Fruit fly (Drosophila melanogaster) whole organism, prepupa: ENCODE results near the gene CG3473.
A peak's percentile ranks its signal among the peaks of the same experiment; 100 is the strongest.

ENCODE experiments used
- Blimp-1 ChIP-seq: fragments of 200-800 bp; sonication (Bioruptor generic); optimal IDR thresholded peaks from 3 replicates; lab custom pipeline; 2017; ENCODE audit warnings: missing biosample characterization, missing genetic modification characterization, mild to moderate bottlenecking, moderate library complexity, missing genetic modification reagents
- CG10631 ChIP-seq: fragments of 200-800 bp; sonication (Bioruptor generic); optimal IDR thresholded peaks from 2 replicates; lab custom pipeline; 2016; ENCODE audit warnings: missing biosample characterization, missing genetic modification characterization
- CG10669 ChIP-seq: fragments of 200-800 bp; sonication (Bioruptor generic); optimal IDR thresholded peaks from 3 replicates; lab custom pipeline; 2018; ENCODE audit warnings: missing biosample characterization, mild to moderate bottlenecking, missing genetic modification characterization, moderate library complexity
- CG11294 ChIP-seq: fragments of 200-800 bp; sonication (Bioruptor generic); IDR thresholded peaks from 2 replicates; pipeline ENCODE4 v1.3.6; 2022; ENCODE audit warnings: missing biosample characterization, missing genetic modification characterization
- CG11902 ChIP-seq: fragments of 200-800 bp; sonication (Bioruptor generic); optimal IDR thresholded peaks from 3 replicates; lab custom pipeline; 2016; ENCODE audit warnings: missing biosample characterization, missing genetic modification characterization
- CG15336 ChIP-seq: fragments of 200-800 bp; sonication (Bioruptor generic); IDR thresholded peaks from 2 replicates; pipeline ENCODE4 v1.3.6; 2022; ENCODE audit warnings: missing biosample characterization, missing genetic modification characterization
- CG1621 ChIP-seq: fragments of 200-800 bp; sonication (Bioruptor generic); optimal IDR thresholded peaks from 3 replicates; lab custom pipeline; 2018; ENCODE audit warnings: missing biosample characterization, mild to moderate bottlenecking, missing genetic modification characterization
- CG16779 ChIP-seq: fragments of 200-800 bp; sonication (Bioruptor generic); optimal IDR thresholded peaks from 3 replicates; lab custom pipeline; 2017; ENCODE audit warnings: missing biosample characterization, mild to moderate bottlenecking, missing genetic modification characterization
- CG3032 ChIP-seq: fragments of 200-800 bp; optimal IDR thresholded peaks from 2 replicates; lab custom pipeline; 2019; ENCODE audit warnings: missing biosample characterization, mild to moderate bottlenecking, missing genetic modification characterization, moderate library complexity
- CG31627 ChIP-seq: fragments of 200-800 bp; sonication (Bioruptor generic); optimal IDR thresholded peaks from 3 replicates; lab custom pipeline; 2016; ENCODE audit warnings: missing biosample characterization, missing genetic modification characterization
- CG32006 ChIP-seq: fragments of 200-800 bp; sonication (Bioruptor generic); optimal IDR thresholded peaks from 3 replicates; lab custom pipeline; 2017; ENCODE audit warnings: missing biosample characterization, mild to moderate bottlenecking, missing genetic modification characterization
- CG34406 ChIP-seq: fragments of 200-800 bp; sonication (Bioruptor generic); optimal IDR thresholded peaks from 3 replicates; lab custom pipeline; 2016; ENCODE audit warnings: missing biosample characterization, missing genetic modification characterization
- CG6163 ChIP-seq: fragments of 200-800 bp; sonication (Bioruptor generic); IDR thresholded peaks from 3 replicates; pipeline ENCODE4 v1.3.6; 2022; ENCODE audit warnings: missing biosample characterization, missing genetic modification characterization
- CG6276 ChIP-seq: fragments of 200-800 bp; sonication (Bioruptor generic); optimal IDR thresholded peaks from 2 replicates; lab custom pipeline; 2017; ENCODE audit warnings: missing biosample characterization, mild to moderate bottlenecking, missing genetic modification characterization
- CG6792 ChIP-seq: fragments of 200-800 bp; sonication (Bioruptor generic); optimal IDR thresholded peaks from 3 replicates; lab custom pipeline; 2016; ENCODE audit warnings: missing biosample characterization, missing genetic modification characterization
- CG6808 ChIP-seq: fragments of 200-800 bp; sonication (Bioruptor generic); optimal IDR thresholded peaks from 3 replicates; lab custom pipeline; 2017; ENCODE audit warnings: missing biosample characterization, missing genetic modification characterization, mild to moderate bottlenecking, moderate library complexity, missing genetic modification reagents
- CG6854 ChIP-seq: fragments of 200-800 bp; sonication (Bioruptor generic); optimal IDR thresholded peaks from 2 replicates; lab custom pipeline; 2017; ENCODE audit warnings: missing biosample characterization, mild to moderate bottlenecking, missing genetic modification characterization
- CG8319 ChIP-seq: fragments of 200-800 bp; sonication (Bioruptor generic); optimal IDR thresholded peaks from 3 replicates; lab custom pipeline; 2016; ENCODE audit warnings: missing biosample characterization, missing genetic modification characterization
- CG8632 ChIP-seq: fragments of 200-800 bp; sonication (Bioruptor generic); optimal IDR thresholded peaks from 3 replicates; lab custom pipeline; 2016; ENCODE audit warnings: missing biosample characterization, missing genetic modification characterization
- Eip75B ChIP-seq: fragments of 200-800 bp; sonication (Bioruptor generic); optimal IDR thresholded peaks from 3 replicates; lab custom pipeline; 2016; ENCODE audit warnings: missing biosample characterization, missing genetic modification characterization
- Eip93F ChIP-seq: fragments of 200-800 bp; sonication (Bioruptor generic); optimal IDR thresholded peaks from 2 replicates; lab custom pipeline; 2016; ENCODE audit warnings: missing biosample characterization, mild to moderate bottlenecking, missing genetic modification characterization
- Ets96B ChIP-seq: fragments of 200-800 bp; optimal IDR thresholded peaks from 2 replicates; lab custom pipeline; 2019; ENCODE audit warnings: missing biosample characterization, mild to moderate bottlenecking, missing genetic modification characterization, moderate library complexity
- Gug ChIP-seq: fragments of 200-800 bp; sonication (Bioruptor generic); IDR thresholded peaks from 2 replicates; pipeline ENCODE4 v1.3.6; 2022; ENCODE audit warnings: missing biosample characterization, missing genetic modification characterization
- Hr38 ChIP-seq: sonication (Bioruptor generic); optimal IDR thresholded peaks from 2 replicates; lab custom pipeline; 2016; ENCODE audit warnings: missing biosample characterization, missing genetic modification characterization
- Hr39 ChIP-seq: fragments of 200-800 bp; sonication (Bioruptor generic); optimal IDR thresholded peaks from 2 replicates; lab custom pipeline; 2016; ENCODE audit warnings: missing biosample characterization, missing genetic modification characterization
- Hr4 ChIP-seq: fragments of 200-800 bp; sonication (Bioruptor generic); optimal IDR thresholded peaks from 3 replicates; lab custom pipeline; 2016; ENCODE audit warnings: missing biosample characterization, missing genetic modification characterization
- Lpt ChIP-seq: fragments of 200-800 bp; sonication (Bioruptor generic); optimal IDR thresholded peaks from 3 replicates; lab custom pipeline; 2016; ENCODE audit warnings: missing biosample characterization, missing genetic modification characterization
- OdsH ChIP-seq: fragments of 200-800 bp; sonication (Bioruptor generic); optimal IDR thresholded peaks from 3 replicates; lab custom pipeline; 2016; ENCODE audit warnings: missing biosample characterization, missing genetic modification characterization
- Smox ChIP-seq: fragments of 200-800 bp; sonication (Bioruptor generic); optimal IDR thresholded peaks from 3 replicates; lab custom pipeline; 2016; ENCODE audit warnings: missing biosample characterization, missing genetic modification characterization
- Sox102F ChIP-seq: fragments of 200-800 bp; sonication (Bioruptor generic); optimal IDR thresholded peaks from 2 replicates; lab custom pipeline; 2016; ENCODE audit warnings: missing biosample characterization, mild to moderate bottlenecking, missing genetic modification characterization
- Sox14 ChIP-seq: fragments of 200-800 bp; sonication (Bioruptor generic); optimal IDR thresholded peaks from 3 replicates; lab custom pipeline; 2016; ENCODE audit warnings: missing biosample characterization, missing genetic modification characterization
- achi ChIP-seq: fragments of 200-800 bp; sonication (Bioruptor generic); optimal IDR thresholded peaks from 3 replicates; lab custom pipeline; 2016; ENCODE audit warnings: missing biosample characterization, missing genetic modification characterization
- acj6 ChIP-seq: fragments of 200-800 bp; sonication (Bioruptor generic); optimal IDR thresholded peaks from 3 replicates; lab custom pipeline; 2016; ENCODE audit warnings: missing biosample characterization, missing genetic modification characterization
- cyc ChIP-seq: fragments of 200-800 bp; sonication (Bioruptor generic); optimal IDR thresholded peaks from 3 replicates; lab custom pipeline; 2016; ENCODE audit warnings: missing biosample characterization, missing genetic modification characterization
- dac ChIP-seq: fragments of 200-800 bp; sonication (Bioruptor generic); optimal IDR thresholded peaks from 2 replicates; lab custom pipeline; 2017; ENCODE audit warnings: missing biosample characterization, mild to moderate bottlenecking, missing genetic modification characterization
- eg ChIP-seq: fragments of 200-800 bp; sonication (Bioruptor generic); IDR thresholded peaks from 3 replicates; pipeline ENCODE4 v1.3.6; 2022; ENCODE audit warnings: missing biosample characterization, missing genetic modification characterization
- esn ChIP-seq: fragments of 200-800 bp; sonication (Bioruptor generic); optimal IDR thresholded peaks from 2 replicates; lab custom pipeline; 2016; ENCODE audit warnings: missing biosample characterization, mild to moderate bottlenecking, missing genetic modification characterization, moderate library complexity
- fd59A ChIP-seq: fragments of 200-800 bp; sonication (Bioruptor generic); optimal IDR thresholded peaks from 2 replicates; lab custom pipeline; 2017; ENCODE audit warnings: missing biosample characterization, mild to moderate bottlenecking, missing genetic modification characterization, missing genetic modification reagents
- fd85E ChIP-seq: fragments of 200-800 bp; sonication (Bioruptor generic); optimal IDR thresholded peaks from 3 replicates; lab custom pipeline; 2016; ENCODE audit warnings: missing biosample characterization, missing genetic modification characterization
- lz ChIP-seq: fragments of 200-800 bp; sonication (Bioruptor generic); optimal IDR thresholded peaks from 3 replicates; lab custom pipeline; 2016; ENCODE audit warnings: missing biosample characterization, missing genetic modification characterization
- salr ChIP-seq, 2 experiments: fragments of 200-800 bp; sonication (Bioruptor generic); optimal IDR thresholded peaks; 3 replicates each; lab custom pipeline; 2016 to 2018; ENCODE audit warnings: missing biosample characterization in 2 of 2, missing genetic modification characterization in 2 of 2, mild to moderate bottlenecking in 1 of 2
- spab ChIP-seq: fragments of 200-800 bp; sonication (Bioruptor generic); optimal IDR thresholded peaks from 2 replicates; lab custom pipeline; 2017; ENCODE audit warnings: missing biosample characterization, mild to moderate bottlenecking, missing genetic modification characterization, missing genetic modification reagents
- svp ChIP-seq: fragments of 200-800 bp; sonication (Bioruptor generic); peaks from one replicate; lab custom pipeline; 2016; ENCODE audit warnings: missing biosample characterization, missing genetic modification characterization
- topi ChIP-seq: fragments of 200-800 bp; sonication (Bioruptor generic); optimal IDR thresholded peaks from 3 replicates; lab custom pipeline; 2016; ENCODE audit warnings: missing biosample characterization, missing genetic modification characterization
- vri ChIP-seq: fragments of 200-800 bp; sonication (Bioruptor generic); optimal IDR thresholded peaks from 3 replicates; lab custom pipeline; 2016; ENCODE audit warnings: missing biosample characterization, mild to moderate bottlenecking, missing genetic modification characterization

The CG3473 gene

DNA sequence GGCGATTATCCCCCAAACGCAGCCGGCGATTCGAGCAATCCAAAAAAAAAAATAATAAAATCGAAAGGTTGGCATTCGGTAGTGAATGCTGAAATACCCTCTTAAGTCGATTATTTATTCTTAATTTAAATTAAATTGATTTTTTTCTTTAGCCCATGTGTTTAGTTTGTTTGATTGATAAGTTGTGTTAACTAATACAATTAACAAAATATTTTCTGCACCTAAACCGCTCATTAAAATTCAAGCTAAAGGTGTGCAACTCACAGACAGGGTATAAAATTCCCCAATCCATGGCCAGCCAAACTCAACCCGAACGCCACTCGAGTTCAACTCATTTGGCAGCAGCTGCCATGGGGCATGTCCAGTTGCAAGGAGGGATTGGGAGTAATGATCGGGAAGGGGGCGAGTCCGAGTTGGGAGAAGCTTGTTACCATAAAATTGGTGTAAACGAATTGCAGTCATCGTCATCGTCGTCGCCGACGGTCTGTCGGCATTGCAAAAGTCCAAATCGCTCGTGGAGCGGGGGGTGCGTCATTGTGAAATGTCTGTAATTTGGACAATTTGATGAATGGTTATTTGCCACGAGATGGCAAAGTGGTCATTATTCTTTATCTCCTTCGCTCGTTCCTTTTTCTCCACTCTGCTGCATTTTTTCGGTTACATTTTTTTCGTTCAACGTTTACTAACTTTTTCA, 9.8 kb upstream of the CG3473 start (continued):
- 0 out of 2 replicates have a peak, but pooled peaks have one; percentile 20 for TF ChIP-seq CG11294 (GFP tag; lab: Robert Waterston, UW)
- peak; percentile 81 for TF ChIP-seq CG34406 (GFP tag; lab: Kevin White, UChicago)
- no peak for TF ChIP-seq fd59A
- peak; percentile 89 for TF ChIP-seq Eip93F (GFP tag; lab: Kevin White, UChicago)
- TF ChIP-seq CG6163 (GFP tag; lab: Robert Waterston, UW): peak; percentile 77
- peak; percentile 78 for TF ChIP-seq acj6 (GFP tag; lab: Kevin White, UChicago)
- peak; percentile 87 for TF ChIP-seq CG6792 (GFP tag; lab: Kevin White, UChicago)
- peak; percentile 77 for TF ChIP-seq CG8632 (GFP tag; lab: Kevin White, UChicago)
- TF ChIP-seq Hr38 (GFP tag; lab: Kevin White, UChicago): no peak
- peak; percentile 85 for TF ChIP-seq CG11902
- TF ChIP-seq, all 60 proteins: peak for 55

DNA sequence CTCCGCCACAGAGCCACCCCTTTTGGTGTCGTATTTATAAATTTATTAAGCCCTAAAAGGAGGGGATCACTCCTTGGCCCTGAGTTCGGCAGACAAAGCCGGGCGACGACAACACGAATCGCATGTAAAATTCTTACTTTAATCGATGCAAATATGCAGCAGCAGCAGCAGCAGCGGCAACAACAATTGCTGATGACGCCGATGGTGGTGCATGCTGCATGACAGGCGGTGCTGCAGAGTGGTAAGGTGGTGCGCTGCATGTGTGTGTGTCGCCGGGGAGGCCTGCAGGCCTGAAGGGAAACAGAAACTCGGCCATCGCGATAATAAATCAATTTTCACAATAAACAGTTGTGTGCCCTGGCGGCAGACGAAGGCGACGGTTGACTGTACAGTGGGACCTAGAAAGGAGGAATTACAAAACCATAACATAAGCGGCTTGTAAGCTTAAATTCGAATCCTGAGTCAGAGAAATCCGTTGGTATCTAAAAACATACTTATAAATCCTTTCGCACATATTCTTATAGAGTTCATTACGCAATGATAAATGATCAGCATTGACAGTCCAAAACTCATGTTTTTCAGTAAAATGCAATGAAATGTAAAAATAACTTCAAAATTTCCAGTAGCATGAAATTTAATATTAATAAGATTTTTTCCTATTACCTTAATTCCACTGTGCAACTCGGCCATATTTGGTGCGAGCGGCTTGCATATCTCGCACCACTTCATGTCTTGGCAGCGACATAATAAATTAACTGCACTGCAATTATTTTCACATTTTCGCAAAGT, 8.3 kb upstream of the CG3473 start:
- TF ChIP-seq salr (GFP tag; optimal IDR thresholded peaks at IDR 0.05; lab: Kevin White, UChicago) (no peak), CG6808 (GFP tag; lab: Kevin White, UChicago) (peak; percentile 52), Hr4 (GFP tag; lab: Kevin White, UChicago) (peak; percentile 21), OdsH (GFP tag; lab: Kevin White, UChicago) (peak; percentile 44), Eip75B (GFP tag; lab: Kevin White, UChicago) (peak; percentile 83), CG11294 (GFP tag; lab: Robert Waterston, UW) (no peak), Hr38 (GFP tag; lab: Kevin White, UChicago) (no peak), eg (GFP tag; lab: Robert Waterston, UW) (no peak), CG11902 (no peak), CG16779 (peak; percentile 30), fd85E (GFP tag; lab: Kevin White, UChicago) (no peak), Smox (peak; percentile 60), CG31627 (GFP tag; lab: Kevin White, UChicago) (peak; percentile 33), Sox14 (GFP tag; lab: Kevin White, UChicago) (peak; percentile 36), CG32006 (GFP tag; lab: Kevin White, UChicago) (peak; percentile 25), vri (GFP tag; lab: Kevin White, UChicago) (no peak), CG6792 (GFP tag; lab: Kevin White, UChicago) (peak; percentile 43), CG3032 (tag; lab: Kevin White, UChicago) (peak; percentile 13), CG10631 (GFP tag; lab: Kevin White, UChicago) (peak; percentile 37), Ets96B (tag; lab: Kevin White, UChicago) (no peak), Gug (GFP tag; lab: Robert Waterston, UW) (no peak), Eip93F (GFP tag; lab: Kevin White, UChicago) (no peak), Sox102F (GFP tag; lab: Kevin White, UChicago) (peak; percentile 10), CG6163 (GFP tag; lab: Robert Waterston, UW) (peak; percentile 9; the same call in 1 of the 3 replicates), CG10669 (GFP tag; lab: Kevin White, UChicago) (peak; percentile 29), dac (GFP tag; lab: Kevin White, UChicago) (no peak), Hr39 (GFP tag; lab: Kevin White, UChicago) (peak; percentile 19), CG8632 (GFP tag; lab: Kevin White, UChicago) (peak; percentile 18), Lpt (no peak), lz (GFP tag; lab: Kevin White, UChicago) (peak; percentile 31), CG15336 (GFP tag; lab: Robert Waterston, UW) (peak; percentile 36; the same call in 1 of the 2 replicates), CG1621 (tag; lab: Kevin White, UChicago) (no peak), cyc (GFP tag; lab: Kevin White, UChicago) (peak; percentile 22), CG34406 (GFP tag; lab: Kevin White, UChicago) (peak; percentile 37), CG8319 (GFP tag; lab: Kevin White, UChicago) (peak; percentile 36), spab (GFP tag; lab: Kevin White, UChicago) (peak; percentile 27), esn (peak; percentile 59), topi (GFP tag; lab: Kevin White, UChicago) (peak; percentile 22), acj6 (GFP tag; lab: Kevin White, UChicago) (peak; percentile 54), CG6276 (GFP tag; lab: Kevin White, UChicago) (no peak), svp (GFP tag; lab: Kevin White, UChicago) (peak; percentile 83), CG6854 (GFP tag; lab: Kevin White, UChicago) (peak; percentile 39), Blimp-1 (GFP tag; lab: Kevin White, UChicago) (no peak), achi (GFP tag; lab: Kevin White, UChicago) (peak; percentile 53)
